Worm (Caenorhabditis elegans) whole organism, mixed stage, embryonic: Measurements from ENCODE around the gene ani-2.

Experiments
- M03D4.4 ChIP-seq: sonication (generic microtip); optimal IDR thresholded peaks from 2 replicates; lab custom pipeline; 2017; ENCODE audit warnings: mild to moderate bottlenecking, missing genetic modification characterization, missing compliant biosample characterization
- bed-3 ChIP-seq: fragments of 200-800 bp; sonication (Bioruptor generic); optimal IDR thresholded peaks from 3 replicates; lab custom pipeline; 2018; ENCODE audit warnings: mild to moderate bottlenecking, missing genetic modification characterization, moderate library complexity, missing compliant biosample characterization
- blmp-1 ChIP-seq: fragments of 150-350 bp; optimal IDR thresholded peaks from 2 replicates; lab custom pipeline; 2014; ENCODE audit warnings: missing biosample characterization, missing genetic modification characterization
- ceh-39 ChIP-seq: fragments of 150-350 bp; optimal IDR thresholded peaks from 2 replicates; lab custom pipeline; 2014; ENCODE audit warnings: missing biosample characterization, missing genetic modification characterization
- ceh-43 ChIP-seq: fragments of 200-800 bp; sonication (Bioruptor generic); optimal IDR thresholded peaks from 2 replicates; lab custom pipeline; 2018; ENCODE audit warnings: mild to moderate bottlenecking, missing genetic modification characterization, moderate library complexity, missing compliant biosample characterization
- ceh-83 ChIP-seq: fragments of 200-800 bp; sonication (Bioruptor generic); optimal IDR thresholded peaks from 2 replicates; lab custom pipeline; 2018; ENCODE audit warnings: mild to moderate bottlenecking, missing genetic modification characterization, missing compliant biosample characterization
- ces-1 ChIP-seq: fragments of 150-350 bp; optimal IDR thresholded peaks from 2 replicates; lab custom pipeline; 2014; ENCODE audit warnings: missing biosample characterization, missing genetic modification reagents, missing genetic modification characterization
- cnd-1 ChIP-seq: fragments of 200-800 bp; sonication (Bioruptor generic); optimal IDR thresholded peaks from 2 replicates; lab custom pipeline; 2018; ENCODE audit warnings: mild to moderate bottlenecking, missing genetic modification characterization, missing compliant biosample characterization
- drap-1 ChIP-seq: fragments of 200-800 bp; sonication (Bioruptor generic); optimal IDR thresholded peaks from 3 replicates; lab custom pipeline; 2018; ENCODE audit warnings: mild to moderate bottlenecking, missing genetic modification characterization, missing compliant biosample characterization
- elt-1 ChIP-seq: sonication (generic microtip); optimal IDR thresholded peaks from 2 replicates; lab custom pipeline; 2017; ENCODE audit warnings: missing genetic modification characterization, mild to moderate bottlenecking, missing compliant biosample characterization, antibody characterized with exemption, moderate library complexity, borderline replicate concordance; ENCODE audit not compliant: insufficient read depth
- elt-3 ChIP-seq: fragments of 150-350 bp; optimal IDR thresholded peaks from 2 replicates; lab custom pipeline; 2014; ENCODE audit warnings: missing biosample characterization, missing genetic modification characterization
- flh-1 ChIP-seq: fragments of 200-800 bp; sonication (Bioruptor generic); optimal IDR thresholded peaks from 2 replicates; lab custom pipeline; 2018; ENCODE audit warnings: mild to moderate bottlenecking, missing genetic modification characterization, moderate library complexity, missing compliant biosample characterization
- ham-2 ChIP-seq: fragments of 200-800 bp; sonication (Bioruptor generic); optimal IDR thresholded peaks from 2 replicates; lab custom pipeline; 2018; ENCODE audit warnings: mild to moderate bottlenecking, missing genetic modification characterization, missing compliant biosample characterization
- hlh-1 ChIP-seq: fragments of 150-350 bp; optimal IDR thresholded peaks from 2 replicates; lab custom pipeline; 2014; ENCODE audit warnings: missing biosample characterization, missing genetic modification reagents, missing genetic modification characterization
- lin-13 ChIP-seq: fragments of 150-350 bp; optimal IDR thresholded peaks from 2 replicates; lab custom pipeline; 2014; ENCODE audit warnings: missing biosample characterization, missing genetic modification characterization
- lin-32 ChIP-seq: fragments of 200-800 bp; sonication (Bioruptor generic); optimal IDR thresholded peaks from 2 replicates; lab custom pipeline; 2018; ENCODE audit warnings: mild to moderate bottlenecking, missing genetic modification characterization, missing compliant biosample characterization
- lsy-2 ChIP-seq: fragments of 150-350 bp; optimal IDR thresholded peaks from 2 replicates; lab custom pipeline; 2014; ENCODE audit warnings: missing biosample characterization, missing genetic modification characterization
- mab-5 ChIP-seq: fragments of 150-350 bp; optimal IDR thresholded peaks from 2 replicates; lab custom pipeline; 2014; ENCODE audit warnings: missing biosample characterization, missing genetic modification characterization
- mep-1 ChIP-seq: fragments of 150-350 bp; optimal IDR thresholded peaks from 2 replicates; lab custom pipeline; 2017; ENCODE audit warnings: missing biosample characterization, missing genetic modification reagents, missing genetic modification characterization, inconsistent platforms
- mls-2 ChIP-seq: sonication (generic microtip); optimal IDR thresholded peaks from 2 replicates; lab custom pipeline; 2016; ENCODE audit warnings: mild to moderate bottlenecking, missing genetic modification characterization, moderate library complexity, missing compliant biosample characterization
- nhr-12 ChIP-seq: fragments of 150-350 bp; optimal IDR thresholded peaks from 2 replicates; lab custom pipeline; 2014; ENCODE audit warnings: missing biosample characterization, missing genetic modification characterization
- nhr-2 ChIP-seq: fragments of 150-350 bp; optimal IDR thresholded peaks from 2 replicates; lab custom pipeline; 2014; ENCODE audit warnings: missing biosample characterization, missing genetic modification characterization
- nhr-237 ChIP-seq: fragments of 150-350 bp; optimal IDR thresholded peaks from 2 replicates; lab custom pipeline; 2014; ENCODE audit warnings: missing biosample characterization, missing genetic modification characterization
- nhr-28 ChIP-seq: fragments of 150-350 bp; optimal IDR thresholded peaks from 2 replicates; lab custom pipeline; 2014; ENCODE audit warnings: missing biosample characterization, missing genetic modification characterization
- nhr-76 ChIP-seq: sonication (generic microtip); optimal IDR thresholded peaks from 2 replicates; lab custom pipeline; 2017; ENCODE audit warnings: missing biosample characterization, missing genetic modification characterization
- pha-4 ChIP-seq: fragments of 150-350 bp; optimal IDR thresholded peaks from 2 replicates; lab custom pipeline; 2018; ENCODE audit warnings: missing biosample characterization, missing genetic modification reagents, missing genetic modification characterization
- sem-2 ChIP-seq: fragments of 200-800 bp; sonication (Bioruptor generic); optimal IDR thresholded peaks from 2 replicates; lab custom pipeline; 2018; ENCODE audit warnings: mild to moderate bottlenecking, missing genetic modification characterization, missing compliant biosample characterization
- snpc-4 ChIP-seq: fragments of 150-350 bp; optimal IDR thresholded peaks from 2 replicates; lab custom pipeline; 2014; ENCODE audit warnings: missing biosample characterization, missing genetic modification characterization
- sptf-1 ChIP-seq: sonication (generic microtip); optimal IDR thresholded peaks from 2 replicates; lab custom pipeline; 2017; ENCODE audit warnings: mild to moderate bottlenecking, missing genetic modification characterization, moderate library complexity, missing compliant biosample characterization
- tbx-8 ChIP-seq: fragments of 200-800 bp; sonication (Bioruptor generic); optimal IDR thresholded peaks from 2 replicates; lab custom pipeline; 2018; ENCODE audit warnings: mild to moderate bottlenecking, missing genetic modification characterization, moderate library complexity, missing compliant biosample characterization
- unc-120 ChIP-seq: sonication (generic microtip); optimal IDR thresholded peaks from 2 replicates; lab custom pipeline; 2017; ENCODE audit warnings: missing genetic modification characterization, missing compliant biosample characterization; ENCODE audit not compliant: poor library complexity, severe bottlenecking
- unc-39 ChIP-seq: fragments of 150-350 bp; optimal IDR thresholded peaks from 2 replicates; lab custom pipeline; 2014; ENCODE audit warnings: missing biosample characterization, missing genetic modification characterization
- unc-62 ChIP-seq: fragments of 150-350 bp; optimal IDR thresholded peaks from 2 replicates; lab custom pipeline; 2014; ENCODE audit warnings: missing biosample characterization, missing genetic modification reagents, missing genetic modification characterization
- zip-8 ChIP-seq: fragments of 150-350 bp; optimal IDR thresholded peaks from 2 replicates; lab custom pipeline; 2014; ENCODE audit warnings: missing biosample characterization, missing genetic modification characterization
- ztf-11 ChIP-seq: fragments of 150-350 bp; optimal IDR thresholded peaks from 2 replicates; lab custom pipeline; 2014; ENCODE audit warnings: missing biosample characterization, missing genetic modification characterization

ani-2 gene

ce11 chrII:6374646-6375045 lies 9.5 kb upstream of the ani-2 start:
- TF ChIP-seq ztf-11 (tag; lab: Kevin White, UChicago) (no peak), bed-3 (GFP tag; lab: Kevin White, UChicago) (no peak), mls-2 (tag; lab: Kevin White, UChicago) (no peak), ham-2 (GFP tag; lab: Kevin White, UChicago) (no peak), hlh-1 (tag; lab: Kevin White, UChicago) (no peak), ceh-43 (GFP tag; lab: Kevin White, UChicago) (no peak), blmp-1 (no peak), lin-32 (GFP tag; lab: Kevin White, UChicago) (no peak), unc-39 (tag; lab: Kevin White, UChicago) (no peak), pha-4 (tag; lab: Kevin White, UChicago) (no peak), nhr-12 (tag; lab: Kevin White, UChicago) (no peak), zip-8 (tag; lab: Kevin White, UChicago) (no peak), drap-1 (GFP tag; lab: Kevin White, UChicago) (no peak), nhr-76 (tag; lab: Kevin White, UChicago) (no peak), ceh-39 (tag; lab: Kevin White, UChicago) (no peak), mab-5 (tag; lab: Kevin White, UChicago) (no peak), flh-1 (GFP tag; lab: Kevin White, UChicago) (no peak)

- TF ChIP-seq elt-1 (tag; lab: Kevin White, UChicago): no peak
- TF ChIP-seq drap-1 (GFP tag; lab: Kevin White, UChicago): no peak
- TF ChIP-seq nhr-76 (tag; lab: Kevin White, UChicago): no peak
- no peak for TF ChIP-seq unc-120 (tag; lab: Kevin White, UChicago)
- TF ChIP-seq nhr-2 (tag; lab: Kevin White, UChicago): no peak
- no peak for TF ChIP-seq cnd-1 (tag; lab: Kevin White, UChicago)
- TF ChIP-seq sem-2 (GFP tag; lab: Kevin White, UChicago): no peak
- no peak for TF ChIP-seq elt-3
These were observed 8.2 kb upstream of the ani-2 start for ce11 chrII:6373361-6373760.

DNA sequence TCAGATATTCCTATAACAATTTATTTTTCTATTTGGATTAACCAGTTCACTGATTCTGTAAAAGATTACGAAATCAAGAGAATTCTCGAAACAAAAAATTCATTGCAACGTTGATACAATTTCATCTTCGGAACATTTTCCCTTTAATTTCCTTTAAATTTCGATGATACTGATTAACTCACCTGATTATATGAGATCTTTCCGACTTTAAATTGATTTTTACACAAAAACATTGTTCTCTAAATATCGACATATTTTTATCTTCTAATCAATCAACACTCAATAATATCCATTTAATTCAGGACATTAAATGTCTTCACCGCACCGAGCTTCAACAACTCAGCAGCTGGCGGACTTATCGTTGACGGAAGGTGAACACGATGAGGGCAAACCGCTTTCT lies 5.8 kb upstream of the ani-2 start, which contains the start of gene lin-23:
Gene lin-23, plus strand, starts transcription at position 301 of the 400 bp plus-strand sequence.
- no peak for TF ChIP-seq ceh-43 (GFP tag; lab: Kevin White, UChicago)
- TF ChIP-seq zip-8 (tag; lab: Kevin White, UChicago): no peak
- no peak for TF ChIP-seq unc-62 (GFP tag; lab: Kevin White, UChicago)
- TF ChIP-seq snpc-4 (tag; lab: Kevin White, UChicago): no peak
- no peak for TF ChIP-seq tbx-8 (GFP tag; lab: Kevin White, UChicago)
- TF ChIP-seq mls-2 (tag; lab: Kevin White, UChicago): no peak
- no peak for TF ChIP-seq ces-1 (GFP tag; lab: Kevin White, UChicago)
- TF ChIP-seq mab-5 (tag; lab: Kevin White, UChicago): no peak
- TF ChIP-seq hlh-1 (tag; lab: Kevin White, UChicago): no peak
- no peak for TF ChIP-seq drap-1 (GFP tag; lab: Kevin White, UChicago)
- TF ChIP-seq ceh-83 (GFP tag; lab: Kevin White, UChicago): no peak
- no peak for TF ChIP-seq elt-3
- no peak for TF ChIP-seq flh-1 (GFP tag; lab: Kevin White, UChicago)
- no peak for TF ChIP-seq mep-1 (tag; lab: Kevin White, UChicago)

DNA sequence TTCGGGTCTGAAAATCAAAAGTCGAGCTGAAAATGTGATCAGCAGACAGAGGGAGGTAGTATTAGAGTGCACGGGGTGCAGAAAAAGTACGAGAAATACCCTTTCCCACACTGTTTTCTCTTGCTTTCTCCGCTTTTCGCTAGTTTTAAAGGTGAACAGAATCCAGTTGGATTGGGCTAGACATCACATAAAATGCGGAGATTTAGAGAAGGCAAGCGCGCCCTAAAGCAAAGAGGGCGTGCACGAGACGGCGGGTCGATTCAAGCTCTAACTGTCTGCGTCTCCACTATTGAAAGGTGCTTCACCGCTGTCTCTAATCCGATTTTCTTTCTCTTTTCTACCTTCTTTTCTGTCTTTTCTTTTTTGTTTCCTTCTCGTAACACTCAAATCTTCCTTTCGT lies 4.9 kb upstream of the ani-2 start:
- TF ChIP-seq unc-62 (GFP tag; lab: Kevin White, UChicago): peak; percentile 46
- peak; percentile 74 for TF ChIP-seq blmp-1
- TF ChIP-seq elt-1 (tag; lab: Kevin White, UChicago): no peak
- no peak for TF ChIP-seq ceh-43 (GFP tag; lab: Kevin White, UChicago)
- TF ChIP-seq sptf-1 (tag; lab: Kevin White, UChicago): peak; percentile 50
- peak; percentile 60 for TF ChIP-seq hlh-1 (tag; lab: Kevin White, UChicago)
- no peak for TF ChIP-seq mls-2 (tag; lab: Kevin White, UChicago)
- TF ChIP-seq bed-3 (GFP tag; lab: Kevin White, UChicago): no peak
- TF ChIP-seq mab-5 (tag; lab: Kevin White, UChicago): no peak
- no peak for TF ChIP-seq lin-32 (GFP tag; lab: Kevin White, UChicago)
- TF ChIP-seq elt-3: no peak
- no peak for TF ChIP-seq snpc-4 (tag; lab: Kevin White, UChicago)
- TF ChIP-seq nhr-12 (tag; lab: Kevin White, UChicago): no peak
- TF ChIP-seq zip-8 (tag; lab: Kevin White, UChicago): no peak
- no peak for TF ChIP-seq unc-39 (tag; lab: Kevin White, UChicago)
- no peak for TF ChIP-seq flh-1 (GFP tag; lab: Kevin White, UChicago)
- TF ChIP-seq ztf-11 (tag; lab: Kevin White, UChicago): no peak
- TF ChIP-seq ceh-83 (GFP tag; lab: Kevin White, UChicago): no peak
- TF ChIP-seq unc-120 (tag; lab: Kevin White, UChicago): peak; percentile 36
- no peak for TF ChIP-seq nhr-28
- peak; percentile 71 for TF ChIP-seq ceh-39 (tag; lab: Kevin White, UChicago)
- TF ChIP-seq lin-13 (tag; lab: Kevin White, UChicago): peak; percentile 15
- TF ChIP-seq lsy-2 (tag; lab: Kevin White, UChicago): peak; percentile 65
- TF ChIP-seq pha-4 (tag; lab: Kevin White, UChicago): peak; percentile 66
- TF ChIP-seq sem-2 (GFP tag; lab: Kevin White, UChicago): no peak
- TF ChIP-seq nhr-76 (tag; lab: Kevin White, UChicago): no peak
- no peak for TF ChIP-seq cnd-1 (tag; lab: Kevin White, UChicago)
- TF ChIP-seq nhr-2 (tag; lab: Kevin White, UChicago): peak; percentile 31
- TF ChIP-seq M03D4.4 (tag; lab: Kevin White, UChicago): no peak
- TF ChIP-seq ham-2 (GFP tag; lab: Kevin White, UChicago): peak; percentile 88
- TF ChIP-seq mep-1 (tag; lab: Kevin White, UChicago): peak; percentile 75
- no peak for TF ChIP-seq tbx-8 (GFP tag; lab: Kevin White, UChicago)
- TF ChIP-seq drap-1 (GFP tag; lab: Kevin White, UChicago): peak; percentile 48
- TF ChIP-seq nhr-237 (tag; lab: Kevin White, UChicago): peak; percentile 62
- peak; percentile 95 for TF ChIP-seq ces-1 (GFP tag; lab: Kevin White, UChicago)
